Worm (Caenorhabditis elegans) whole organism, mixed stage, embryonic: ENCODE results near the gene C23H4.8.

Experiments
- M03D4.4 ChIP-seq: sonication (generic microtip); optimal IDR thresholded peaks from 2 replicates; lab custom pipeline; 2017; ENCODE audit warnings: mild to moderate bottlenecking, missing genetic modification characterization, missing compliant biosample characterization
- bed-3 ChIP-seq: fragments of 200-800 bp; sonication (Bioruptor generic); optimal IDR thresholded peaks from 3 replicates; lab custom pipeline; 2018; ENCODE audit warnings: mild to moderate bottlenecking, missing genetic modification characterization, moderate library complexity, missing compliant biosample characterization
- blmp-1 ChIP-seq: fragments of 150-350 bp; optimal IDR thresholded peaks from 2 replicates; lab custom pipeline; 2014; ENCODE audit warnings: missing biosample characterization, missing genetic modification characterization
- ceh-39 ChIP-seq: fragments of 150-350 bp; optimal IDR thresholded peaks from 2 replicates; lab custom pipeline; 2014; ENCODE audit warnings: missing biosample characterization, missing genetic modification characterization
- ceh-43 ChIP-seq: fragments of 200-800 bp; sonication (Bioruptor generic); optimal IDR thresholded peaks from 2 replicates; lab custom pipeline; 2018; ENCODE audit warnings: mild to moderate bottlenecking, missing genetic modification characterization, moderate library complexity, missing compliant biosample characterization
- ceh-83 ChIP-seq: fragments of 200-800 bp; sonication (Bioruptor generic); optimal IDR thresholded peaks from 2 replicates; lab custom pipeline; 2018; ENCODE audit warnings: mild to moderate bottlenecking, missing genetic modification characterization, missing compliant biosample characterization
- ces-1 ChIP-seq: fragments of 150-350 bp; optimal IDR thresholded peaks from 2 replicates; lab custom pipeline; 2014; ENCODE audit warnings: missing biosample characterization, missing genetic modification reagents, missing genetic modification characterization
- cnd-1 ChIP-seq: fragments of 200-800 bp; sonication (Bioruptor generic); optimal IDR thresholded peaks from 2 replicates; lab custom pipeline; 2018; ENCODE audit warnings: mild to moderate bottlenecking, missing genetic modification characterization, missing compliant biosample characterization
- drap-1 ChIP-seq: fragments of 200-800 bp; sonication (Bioruptor generic); optimal IDR thresholded peaks from 3 replicates; lab custom pipeline; 2018; ENCODE audit warnings: mild to moderate bottlenecking, missing genetic modification characterization, missing compliant biosample characterization
- flh-1 ChIP-seq: fragments of 200-800 bp; sonication (Bioruptor generic); optimal IDR thresholded peaks from 2 replicates; lab custom pipeline; 2018; ENCODE audit warnings: mild to moderate bottlenecking, missing genetic modification characterization, moderate library complexity, missing compliant biosample characterization
- ham-2 ChIP-seq: fragments of 200-800 bp; sonication (Bioruptor generic); optimal IDR thresholded peaks from 2 replicates; lab custom pipeline; 2018; ENCODE audit warnings: mild to moderate bottlenecking, missing genetic modification characterization, missing compliant biosample characterization
- hlh-1 ChIP-seq: fragments of 150-350 bp; optimal IDR thresholded peaks from 2 replicates; lab custom pipeline; 2014; ENCODE audit warnings: missing biosample characterization, missing genetic modification reagents, missing genetic modification characterization
- lin-13 ChIP-seq: fragments of 150-350 bp; optimal IDR thresholded peaks from 2 replicates; lab custom pipeline; 2014; ENCODE audit warnings: missing biosample characterization, missing genetic modification characterization
- lin-32 ChIP-seq: fragments of 200-800 bp; sonication (Bioruptor generic); optimal IDR thresholded peaks from 2 replicates; lab custom pipeline; 2018; ENCODE audit warnings: mild to moderate bottlenecking, missing genetic modification characterization, missing compliant biosample characterization
- lsy-2 ChIP-seq: fragments of 150-350 bp; optimal IDR thresholded peaks from 2 replicates; lab custom pipeline; 2014; ENCODE audit warnings: missing biosample characterization, missing genetic modification characterization
- mab-5 ChIP-seq: fragments of 150-350 bp; optimal IDR thresholded peaks from 2 replicates; lab custom pipeline; 2014; ENCODE audit warnings: missing biosample characterization, missing genetic modification characterization
- mep-1 ChIP-seq: fragments of 150-350 bp; optimal IDR thresholded peaks from 2 replicates; lab custom pipeline; 2017; ENCODE audit warnings: missing biosample characterization, missing genetic modification reagents, missing genetic modification characterization, inconsistent platforms
- mls-2 ChIP-seq: sonication (generic microtip); optimal IDR thresholded peaks from 2 replicates; lab custom pipeline; 2016; ENCODE audit warnings: mild to moderate bottlenecking, missing genetic modification characterization, moderate library complexity, missing compliant biosample characterization
- nhr-12 ChIP-seq: fragments of 150-350 bp; optimal IDR thresholded peaks from 2 replicates; lab custom pipeline; 2014; ENCODE audit warnings: missing biosample characterization, missing genetic modification characterization
- nhr-2 ChIP-seq: fragments of 150-350 bp; optimal IDR thresholded peaks from 2 replicates; lab custom pipeline; 2014; ENCODE audit warnings: missing biosample characterization, missing genetic modification characterization
- nhr-237 ChIP-seq: fragments of 150-350 bp; optimal IDR thresholded peaks from 2 replicates; lab custom pipeline; 2014; ENCODE audit warnings: missing biosample characterization, missing genetic modification characterization
- nhr-76 ChIP-seq: sonication (generic microtip); optimal IDR thresholded peaks from 2 replicates; lab custom pipeline; 2017; ENCODE audit warnings: missing biosample characterization, missing genetic modification characterization
- pha-4 ChIP-seq: fragments of 150-350 bp; optimal IDR thresholded peaks from 2 replicates; lab custom pipeline; 2018; ENCODE audit warnings: missing biosample characterization, missing genetic modification reagents, missing genetic modification characterization
- sem-2 ChIP-seq: fragments of 200-800 bp; sonication (Bioruptor generic); optimal IDR thresholded peaks from 2 replicates; lab custom pipeline; 2018; ENCODE audit warnings: mild to moderate bottlenecking, missing genetic modification characterization, missing compliant biosample characterization
- snpc-4 ChIP-seq: fragments of 150-350 bp; optimal IDR thresholded peaks from 2 replicates; lab custom pipeline; 2014; ENCODE audit warnings: missing biosample characterization, missing genetic modification characterization
- sptf-1 ChIP-seq: sonication (generic microtip); optimal IDR thresholded peaks from 2 replicates; lab custom pipeline; 2017; ENCODE audit warnings: mild to moderate bottlenecking, missing genetic modification characterization, moderate library complexity, missing compliant biosample characterization
- tbx-8 ChIP-seq: fragments of 200-800 bp; sonication (Bioruptor generic); optimal IDR thresholded peaks from 2 replicates; lab custom pipeline; 2018; ENCODE audit warnings: mild to moderate bottlenecking, missing genetic modification characterization, moderate library complexity, missing compliant biosample characterization
- unc-120 ChIP-seq: sonication (generic microtip); optimal IDR thresholded peaks from 2 replicates; lab custom pipeline; 2017; ENCODE audit warnings: missing genetic modification characterization, missing compliant biosample characterization; ENCODE audit not compliant: poor library complexity, severe bottlenecking
- unc-39 ChIP-seq: fragments of 150-350 bp; optimal IDR thresholded peaks from 2 replicates; lab custom pipeline; 2014; ENCODE audit warnings: missing biosample characterization, missing genetic modification characterization
- unc-62 ChIP-seq: fragments of 150-350 bp; optimal IDR thresholded peaks from 2 replicates; lab custom pipeline; 2014; ENCODE audit warnings: missing biosample characterization, missing genetic modification reagents, missing genetic modification characterization
- zip-8 ChIP-seq: fragments of 150-350 bp; optimal IDR thresholded peaks from 2 replicates; lab custom pipeline; 2014; ENCODE audit warnings: missing biosample characterization, missing genetic modification characterization
- ztf-11 ChIP-seq: fragments of 150-350 bp; optimal IDR thresholded peaks from 2 replicates; lab custom pipeline; 2014; ENCODE audit warnings: missing biosample characterization, missing genetic modification characterization

Gene C23H4.8

DNA sequence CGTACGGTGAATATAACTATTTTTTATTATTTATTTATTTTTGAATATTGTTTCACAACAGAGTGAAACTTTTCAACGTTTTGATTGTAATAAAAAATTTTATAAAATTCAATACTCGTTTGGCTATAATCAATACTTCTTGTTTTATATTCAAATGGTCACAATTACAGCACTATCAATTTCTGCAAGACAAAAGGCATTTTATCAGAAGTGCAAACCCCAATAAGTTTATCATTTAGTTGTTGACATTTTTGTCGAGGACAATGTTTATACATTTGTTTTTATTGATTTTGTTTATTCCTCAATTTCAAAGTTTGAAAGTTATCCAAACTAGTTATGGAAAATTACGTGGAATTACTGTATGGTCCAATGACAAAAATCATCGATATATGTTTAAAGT, 8.9 kb downstream of the C23H4.8 start, which contains the start of gene cest-9.1:
cest-9.1 (plus strand) TSS at position 213 of the 400 bp plus-strand sequence.
- TF ChIP-seq lin-32 (GFP tag; lab: Kevin White, UChicago) (no peak), tbx-8 (GFP tag; lab: Kevin White, UChicago) (no peak), nhr-2 (tag; lab: Kevin White, UChicago) (no peak), hlh-1 (tag; lab: Kevin White, UChicago) (no peak), lin-13 (tag; lab: Kevin White, UChicago) (no peak), ceh-83 (no peak), flh-1 (GFP tag; lab: Kevin White, UChicago) (no peak), ceh-43 (GFP tag; lab: Kevin White, UChicago) (no peak), cnd-1 (tag; lab: Kevin White, UChicago) (no peak), unc-120 (tag; lab: Kevin White, UChicago) (no peak), nhr-12 (no peak), drap-1 (GFP tag; lab: Kevin White, UChicago) (no peak)

ce11 chrX:12227130-12227529, 10.1 kb downstream of the C23H4.8 start:
- no peak for TF ChIP-seq lin-13 (tag; lab: Kevin White, UChicago)
- TF ChIP-seq M03D4.4, result no peak
- TF ChIP-seq nhr-76, result no peak
- TF ChIP-seq sptf-1, result no peak
- TF ChIP-seq lsy-2 (tag; lab: Kevin White, UChicago), result no peak

- no peak for TF ChIP-seq unc-62 (GFP tag; lab: Kevin White, UChicago)
- no peak for TF ChIP-seq nhr-76
- TF ChIP-seq mab-5 (tag; lab: Kevin White, UChicago), result no peak
- no peak for TF ChIP-seq ham-2 (GFP tag; lab: Kevin White, UChicago)
- TF ChIP-seq ceh-39 (tag; lab: Kevin White, UChicago), result no peak
- TF ChIP-seq unc-120 (tag; lab: Kevin White, UChicago), result no peak
- no peak for TF ChIP-seq zip-8 (tag; lab: Kevin White, UChicago)
- no peak for TF ChIP-seq snpc-4 (tag; lab: Kevin White, UChicago)
- TF ChIP-seq sptf-1, result no peak
- no peak for TF ChIP-seq ces-1
- no peak for TF ChIP-seq cnd-1 (tag; lab: Kevin White, UChicago)
- no peak for TF ChIP-seq pha-4
- no peak for TF ChIP-seq blmp-1 (tag; lab: Kevin White, UChicago)
- no peak for TF ChIP-seq mls-2 (tag; lab: Kevin White, UChicago)
- no peak for TF ChIP-seq hlh-1 (tag; lab: Kevin White, UChicago)
- no peak for TF ChIP-seq lin-13 (tag; lab: Kevin White, UChicago)
Measured at ce11 chrX:12229651-12230050, 12.6 kb downstream of the C23H4.8 start, which contains the start of gene cest-7. Gene cest-7, plus strand, starts transcription at chrX:12229951.

DNA sequence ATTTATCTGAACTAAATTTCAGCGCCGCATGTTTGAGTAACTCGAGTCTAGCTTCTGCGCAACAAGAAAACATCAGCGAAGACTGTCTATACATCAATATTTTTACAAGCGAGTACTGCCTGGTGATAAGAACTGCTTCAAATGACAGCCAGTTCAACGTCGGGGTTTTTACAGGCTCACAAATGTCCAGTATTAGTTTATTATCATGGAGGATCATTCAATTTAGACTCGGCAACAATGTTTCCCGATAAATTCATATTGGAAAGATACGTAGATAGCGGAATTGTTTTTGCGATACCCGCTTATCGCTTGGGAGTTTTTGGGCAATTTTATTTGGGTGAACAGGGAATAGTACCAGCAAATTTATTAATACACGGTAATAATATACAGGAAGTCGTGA, 13.3 kb downstream of the C23H4.8 start:
- no peak for TF ChIP-seq nhr-2 (tag; lab: Kevin White, UChicago)
- TF ChIP-seq unc-120 (tag; lab: Kevin White, UChicago), result no peak
- TF ChIP-seq ham-2 (GFP tag; lab: Kevin White, UChicago), result no peak
- no peak for TF ChIP-seq snpc-4 (tag; lab: Kevin White, UChicago)
- TF ChIP-seq nhr-237 (tag; lab: Kevin White, UChicago), result no peak
- TF ChIP-seq pha-4, result no peak
- no peak for TF ChIP-seq sptf-1
- no peak for TF ChIP-seq nhr-76
- TF ChIP-seq unc-39 (tag; lab: Kevin White, UChicago), result no peak
- no peak for TF ChIP-seq mls-2 (tag; lab: Kevin White, UChicago)
- TF ChIP-seq blmp-1 (tag; lab: Kevin White, UChicago), result no peak
- no peak for TF ChIP-seq ztf-11
- TF ChIP-seq bed-3 (GFP tag; lab: Kevin White, UChicago), result no peak
- TF ChIP-seq zip-8 (tag; lab: Kevin White, UChicago), result no peak

- TF ChIP-seq bed-3 (GFP tag; lab: Kevin White, UChicago) (no peak), ztf-11 (no peak), cnd-1 (tag; lab: Kevin White, UChicago) (no peak), sem-2 (GFP tag; lab: Kevin White, UChicago) (no peak), mls-2 (tag; lab: Kevin White, UChicago) (no peak), ceh-39 (tag; lab: Kevin White, UChicago) (no peak), ceh-83 (no peak), ceh-43 (GFP tag; lab: Kevin White, UChicago) (no peak), lin-32 (GFP tag; lab: Kevin White, UChicago) (no peak), tbx-8 (GFP tag; lab: Kevin White, UChicago) (no peak), flh-1 (GFP tag; lab: Kevin White, UChicago) (no peak), mep-1 (tag; lab: Kevin White, UChicago) (no peak), hlh-1 (tag; lab: Kevin White, UChicago) (no peak), drap-1 (GFP tag; lab: Kevin White, UChicago) (no peak), pha-4 (no peak), nhr-12 (no peak), lsy-2 (tag; lab: Kevin White, UChicago) (no peak), M03D4.4 (no peak), sptf-1 (no peak)
Measured at ce11 chrX:12234424-12234823, 17.4 kb downstream of the C23H4.8 start.
